Worm (Caenorhabditis elegans) whole organism, midembryonic: Measurements from ENCODE around the gene idpp-7.

Source experiments
- flt-1 ChIP-seq: fragments of 200-800 bp; sonication (Bioruptor generic); IDR thresholded peaks from 2 replicates; pipeline ENCODE4 v1.3.6; 2022; ENCODE audit warnings: missing genetic modification characterization, missing compliant biosample characterization
- klf-2 ChIP-seq: fragments of 200-800 bp; sonication (Bioruptor generic); conservative IDR thresholded peaks from 2 replicates; pipeline ENCODE4 v1.3.6; 2022; ENCODE audit warnings: missing genetic modification reagents, missing genetic modification characterization, missing compliant biosample characterization

DNA sequence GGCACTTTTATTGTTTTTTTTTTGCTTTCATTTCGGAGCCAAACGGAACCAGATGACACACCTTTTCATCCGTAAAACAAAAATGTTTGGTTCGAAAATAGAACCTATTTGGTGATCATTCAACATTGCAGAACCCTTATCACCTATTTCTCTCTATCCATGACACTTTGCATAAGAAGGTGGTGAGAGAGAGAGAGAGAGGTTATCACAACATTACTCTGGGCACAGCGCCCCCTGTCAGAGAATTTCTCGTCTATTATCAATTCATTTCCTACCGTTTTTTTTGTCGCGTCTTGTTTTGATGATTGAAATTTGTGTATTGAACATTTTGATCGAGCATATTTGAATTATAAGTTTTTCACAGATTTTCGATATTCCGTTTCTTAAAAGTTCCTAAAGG lies 19.6 kb upstream of the idpp-7 start:
- no peak for TF ChIP-seq flt-1 (GFP tag; lab: Robert Waterston, UW)
- TF ChIP-seq klf-2 (GFP tag; lab: Robert Waterston, UW), result no peak
